Fruit fly (Drosophila melanogaster) whole organism, prepupa: ENCODE results near the gene Sol1.

Source experiments
- CG10669 ChIP-seq: fragments of 200-800 bp; sonication (Bioruptor generic); optimal IDR thresholded peaks from 3 replicates; lab custom pipeline; 2018; ENCODE audit warnings: missing biosample characterization, mild to moderate bottlenecking, missing genetic modification characterization, moderate library complexity
- CG11294 ChIP-seq: fragments of 200-800 bp; sonication (Bioruptor generic); IDR thresholded peaks from 2 replicates; pipeline ENCODE4 v1.3.6; 2022; ENCODE audit warnings: missing biosample characterization, missing genetic modification characterization
- CG11762 ChIP-seq: fragments of 200-800 bp; sonication (Bioruptor generic); optimal IDR thresholded peaks from 3 replicates; lab custom pipeline; 2016; ENCODE audit warnings: missing biosample characterization, missing genetic modification characterization; ENCODE audit not compliant: insufficient read depth
- CG11902 ChIP-seq: fragments of 200-800 bp; sonication (Bioruptor generic); optimal IDR thresholded peaks from 3 replicates; lab custom pipeline; 2016; ENCODE audit warnings: missing biosample characterization, missing genetic modification characterization
- CG3032 ChIP-seq: fragments of 200-800 bp; optimal IDR thresholded peaks from 2 replicates; lab custom pipeline; 2019; ENCODE audit warnings: missing biosample characterization, mild to moderate bottlenecking, missing genetic modification characterization, moderate library complexity
- CG3919 ChIP-seq: fragments of 200-800 bp; sonication (Bioruptor generic); optimal IDR thresholded peaks from 3 replicates; lab custom pipeline; 2016; ENCODE audit warnings: missing biosample characterization, missing genetic modification characterization
- CG4318 ChIP-seq: fragments of 200-800 bp; sonication (Bioruptor generic); optimal IDR thresholded peaks from 3 replicates; lab custom pipeline; 2017; ENCODE audit warnings: missing biosample characterization, mild to moderate bottlenecking, missing genetic modification characterization
- CG6163 ChIP-seq: fragments of 200-800 bp; sonication (Bioruptor generic); IDR thresholded peaks from 3 replicates; pipeline ENCODE4 v1.3.6; 2022; ENCODE audit warnings: missing biosample characterization, missing genetic modification characterization
- CG6276 ChIP-seq: fragments of 200-800 bp; sonication (Bioruptor generic); optimal IDR thresholded peaks from 2 replicates; lab custom pipeline; 2017; ENCODE audit warnings: missing biosample characterization, mild to moderate bottlenecking, missing genetic modification characterization
- CG6792 ChIP-seq: fragments of 200-800 bp; sonication (Bioruptor generic); optimal IDR thresholded peaks from 3 replicates; lab custom pipeline; 2016; ENCODE audit warnings: missing biosample characterization, missing genetic modification characterization
- CG8119 ChIP-seq: fragments of 200-800 bp; sonication (Bioruptor generic); IDR thresholded peaks from 3 replicates; pipeline ENCODE4 v1.3.6; 2022; ENCODE audit warnings: missing biosample characterization, missing genetic modification characterization
- CG8632 ChIP-seq: fragments of 200-800 bp; sonication (Bioruptor generic); optimal IDR thresholded peaks from 3 replicates; lab custom pipeline; 2016; ENCODE audit warnings: missing biosample characterization, missing genetic modification characterization
- CG9139 ChIP-seq: fragments of 200-800 bp; sonication (Bioruptor generic); optimal IDR thresholded peaks from 3 replicates; lab custom pipeline; 2017; ENCODE audit warnings: missing biosample characterization, mild to moderate bottlenecking, missing genetic modification characterization
- Eip75B ChIP-seq: fragments of 200-800 bp; sonication (Bioruptor generic); optimal IDR thresholded peaks from 3 replicates; lab custom pipeline; 2016; ENCODE audit warnings: missing biosample characterization, missing genetic modification characterization
- Eip93F ChIP-seq: fragments of 200-800 bp; sonication (Bioruptor generic); optimal IDR thresholded peaks from 2 replicates; lab custom pipeline; 2016; ENCODE audit warnings: missing biosample characterization, mild to moderate bottlenecking, missing genetic modification characterization
- Ets96B ChIP-seq: fragments of 200-800 bp; optimal IDR thresholded peaks from 2 replicates; lab custom pipeline; 2019; ENCODE audit warnings: missing biosample characterization, mild to moderate bottlenecking, missing genetic modification characterization, moderate library complexity
- Gug ChIP-seq: fragments of 200-800 bp; sonication (Bioruptor generic); IDR thresholded peaks from 2 replicates; pipeline ENCODE4 v1.3.6; 2022; ENCODE audit warnings: missing biosample characterization, missing genetic modification characterization
- Hr38 ChIP-seq: sonication (Bioruptor generic); optimal IDR thresholded peaks from 2 replicates; lab custom pipeline; 2016; ENCODE audit warnings: missing biosample characterization, missing genetic modification characterization
- Hr39 ChIP-seq: fragments of 200-800 bp; sonication (Bioruptor generic); optimal IDR thresholded peaks from 2 replicates; lab custom pipeline; 2016; ENCODE audit warnings: missing biosample characterization, missing genetic modification characterization
- Lpt ChIP-seq: fragments of 200-800 bp; sonication (Bioruptor generic); optimal IDR thresholded peaks from 3 replicates; lab custom pipeline; 2016; ENCODE audit warnings: missing biosample characterization, missing genetic modification characterization
- Sox102F ChIP-seq: fragments of 200-800 bp; sonication (Bioruptor generic); optimal IDR thresholded peaks from 2 replicates; lab custom pipeline; 2016; ENCODE audit warnings: missing biosample characterization, mild to moderate bottlenecking, missing genetic modification characterization
- Sox14 ChIP-seq: fragments of 200-800 bp; sonication (Bioruptor generic); optimal IDR thresholded peaks from 3 replicates; lab custom pipeline; 2016; ENCODE audit warnings: missing biosample characterization, missing genetic modification characterization
- Sox15 ChIP-seq: fragments of 200-800 bp; sonication (Bioruptor generic); optimal IDR thresholded peaks from 3 replicates; lab custom pipeline; 2016; ENCODE audit warnings: missing biosample characterization, missing genetic modification characterization
- achi ChIP-seq: fragments of 200-800 bp; sonication (Bioruptor generic); optimal IDR thresholded peaks from 3 replicates; lab custom pipeline; 2016; ENCODE audit warnings: missing biosample characterization, missing genetic modification characterization
- acj6 ChIP-seq: fragments of 200-800 bp; sonication (Bioruptor generic); optimal IDR thresholded peaks from 3 replicates; lab custom pipeline; 2016; ENCODE audit warnings: missing biosample characterization, missing genetic modification characterization
- cyc ChIP-seq: fragments of 200-800 bp; sonication (Bioruptor generic); optimal IDR thresholded peaks from 3 replicates; lab custom pipeline; 2016; ENCODE audit warnings: missing biosample characterization, missing genetic modification characterization
- dsx ChIP-seq: fragments of 200-800 bp; optimal IDR thresholded peaks from 3 replicates; lab custom pipeline; 2019; ENCODE audit warnings: missing biosample characterization, mild to moderate bottlenecking, missing genetic modification characterization, moderate library complexity; ENCODE audit not compliant: poor library complexity, severe bottlenecking
- eg ChIP-seq: fragments of 200-800 bp; sonication (Bioruptor generic); IDR thresholded peaks from 3 replicates; pipeline ENCODE4 v1.3.6; 2022; ENCODE audit warnings: missing biosample characterization, missing genetic modification characterization
- esn ChIP-seq: fragments of 200-800 bp; sonication (Bioruptor generic); optimal IDR thresholded peaks from 2 replicates; lab custom pipeline; 2016; ENCODE audit warnings: missing biosample characterization, mild to moderate bottlenecking, missing genetic modification characterization, moderate library complexity
- fd59A ChIP-seq: fragments of 200-800 bp; sonication (Bioruptor generic); optimal IDR thresholded peaks from 2 replicates; lab custom pipeline; 2017; ENCODE audit warnings: missing biosample characterization, mild to moderate bottlenecking, missing genetic modification characterization, missing genetic modification reagents
- net ChIP-seq: fragments of 200-800 bp; sonication (Bioruptor generic); optimal IDR thresholded peaks from 3 replicates; lab custom pipeline; 2016; ENCODE audit warnings: missing biosample characterization, missing genetic modification characterization
- salr ChIP-seq, 2 experiments: fragments of 200-800 bp; sonication (Bioruptor generic); optimal IDR thresholded peaks; 3 replicates each; lab custom pipeline; 2016 to 2018; ENCODE audit warnings: missing biosample characterization in 2 of 2, missing genetic modification characterization in 2 of 2, mild to moderate bottlenecking in 1 of 2
- spab ChIP-seq: fragments of 200-800 bp; sonication (Bioruptor generic); optimal IDR thresholded peaks from 2 replicates; lab custom pipeline; 2017; ENCODE audit warnings: missing biosample characterization, mild to moderate bottlenecking, missing genetic modification characterization, missing genetic modification reagents
- topi ChIP-seq: fragments of 200-800 bp; sonication (Bioruptor generic); optimal IDR thresholded peaks from 3 replicates; lab custom pipeline; 2016; ENCODE audit warnings: missing biosample characterization, missing genetic modification characterization
- vri ChIP-seq: fragments of 200-800 bp; sonication (Bioruptor generic); optimal IDR thresholded peaks from 3 replicates; lab custom pipeline; 2016; ENCODE audit warnings: missing biosample characterization, mild to moderate bottlenecking, missing genetic modification characterization

The Sol1 gene

dm6 chr3R:12402935-12403334 is 16.9 kb downstream of the Sol1 start (continued):
- TF ChIP-seq topi (GFP tag; lab: Kevin White, UChicago) = peak; percentile 100
- TF ChIP-seq Hr38 (GFP tag; lab: Kevin White, UChicago) = no peak
- peak; percentile 96 for TF ChIP-seq CG6792 (GFP tag; lab: Kevin White, UChicago)
- TF ChIP-seq Sox15 (GFP tag; lab: Kevin White, UChicago) = peak; percentile 90
- peak; percentile 75 for TF ChIP-seq CG11294 (GFP tag; lab: Robert Waterston, UW)
- peak in 1 of 2 experiments; percentile 94 for TF ChIP-seq salr (GFP tag; optimal IDR thresholded peaks at IDR 0.05; lab: Kevin White, UChicago)
- peak; percentile 94 for TF ChIP-seq net (GFP tag; lab: Kevin White, UChicago)
- peak; percentile 91 for TF ChIP-seq fd59A (GFP tag; lab: Kevin White, UChicago)
- TF ChIP-seq Hr39 (GFP tag; lab: Kevin White, UChicago) = peak; percentile 94
- TF ChIP-seq acj6 (GFP tag; lab: Kevin White, UChicago) = peak; percentile 93
- TF ChIP-seq vri (GFP tag; lab: Kevin White, UChicago) = peak; percentile 95
- peak; percentile 97 for TF ChIP-seq CG8632 (GFP tag; lab: Kevin White, UChicago)
- TF ChIP-seq CG10669 (GFP tag; lab: Kevin White, UChicago) = peak; percentile 96
- peak; percentile 96 for TF ChIP-seq Eip93F
- TF ChIP-seq Ets96B (tag; lab: Kevin White, UChicago) = peak; percentile 98
- peak; percentile 98 for TF ChIP-seq dsx (GFP tag; lab: Kevin White, UChicago)
- peak; percentile 88 for TF ChIP-seq CG4318 (GFP tag; lab: Kevin White, UChicago)
- peak; percentile 94 for TF ChIP-seq CG8119 (GFP tag; lab: Robert Waterston, UW)
- peak; percentile 98 for TF ChIP-seq esn (GFP tag; lab: Kevin White, UChicago)
- TF ChIP-seq CG6163 (GFP tag; lab: Robert Waterston, UW) = peak; percentile 100
- TF ChIP-seq CG11762 (GFP tag; lab: Kevin White, UChicago) = peak; percentile 99

dm6 chr3R:12405134-12405533 is 19.1 kb downstream of the Sol1 start:
- peak; percentile 26 for TF ChIP-seq Eip93F
- TF ChIP-seq vri (GFP tag; lab: Kevin White, UChicago) = peak; percentile 18
- no peak for TF ChIP-seq Sox102F (GFP tag; lab: Kevin White, UChicago)

- no peak for TF ChIP-seq achi
- TF ChIP-seq CG6276 (GFP tag; lab: Kevin White, UChicago) = no peak
- TF ChIP-seq CG9139 (GFP tag; lab: Kevin White, UChicago) = no peak
- no peak for TF ChIP-seq spab (GFP tag; lab: Kevin White, UChicago)
- TF ChIP-seq acj6 (GFP tag; lab: Kevin White, UChicago) = no peak
- TF ChIP-seq Lpt = no peak
- TF ChIP-seq dsx (GFP tag; lab: Kevin White, UChicago) = no peak
- no peak for TF ChIP-seq CG11902 (GFP tag; lab: Kevin White, UChicago)
- no peak for TF ChIP-seq eg
- TF ChIP-seq Eip75B = no peak
- no peak for TF ChIP-seq cyc
- no peak for TF ChIP-seq CG3032 (tag; lab: Kevin White, UChicago)
- no peak for TF ChIP-seq CG3919 (GFP tag; lab: Kevin White, UChicago)
- TF ChIP-seq fd59A (GFP tag; lab: Kevin White, UChicago) = no peak
- TF ChIP-seq Gug = no peak
- TF ChIP-seq Sox14 (GFP tag; lab: Kevin White, UChicago) = no peak
Observed at dm6 chr3R:12405928-12406234, 19.8 kb downstream of the Sol1 start, which contains the start of gene Cyp9f2. TSS of gene Cyp9f2 (minus strand) at chr3R:12406028.
